Worm (Caenorhabditis elegans) whole organism, early embryonic: ENCODE data around the gene C10E2.2.

Source experiments
- ama-1 ChIP-seq: fragments of 150-350 bp; optimal IDR thresholded peaks from 2 replicates; lab custom pipeline; 2014
- ceh-36 ChIP-seq: sonication (generic microtip); optimal IDR thresholded peaks from 2 replicates; lab custom pipeline; 2016; ENCODE audit warnings: missing genetic modification characterization, inconsistent platforms, missing compliant biosample characterization
- hmg-4 ChIP-seq: fragments of 200-800 bp; sonication (Bioruptor generic); optimal IDR thresholded peaks from 2 replicates; lab custom pipeline; 2018; ENCODE audit warnings: mild to moderate bottlenecking, missing genetic modification characterization, missing compliant biosample characterization

ce11 chrX:16762529-16762928 is 17.5 kb downstream of the C10E2.2 start, which contains the start of gene C10E2.1:
- TF ChIP-seq ama-1 (lab: Kevin White, UChicago) (no peak), ceh-36 (tag; lab: Kevin White, UChicago) (no peak), hmg-4 (GFP tag; lab: Kevin White, UChicago) (no peak)
